Worm (Caenorhabditis elegans): ENCODE results near the gene chhy-1.
A peak's percentile ranks its signal among the peaks of the same experiment; 100 is the strongest.

Gene chhy-1

ce11 chrII:8641131-8641530 is 23.7 kb upstream of the chhy-1 start, which contains the start of gene D2085.7:
Gene D2085.7 (plus strand): TSS chrII:8641381.
- TF ChIP-seq flt-1 (GFP tag; IDR thresholded peaks at IDR 0.05), result no peak
- no peak for TF ChIP-seq cog-1 (tag; optimal IDR thresholded peaks at IDR 0.05)
- no peak for TF ChIP-seq ref-1 (GFP tag; conservative IDR thresholded peaks at IDR 0.05)

- TF ChIP-seq klf-2 (GFP tag; conservative IDR thresholded peaks at IDR 0.05), result no peak
- no peak for TF ChIP-seq med-1 (GFP tag; optimal IDR thresholded peaks at IDR 0.05; ENCODE audit: insufficient read depth)
- no peak for TF ChIP-seq flt-1 (GFP tag; IDR thresholded peaks at IDR 0.05)
- no peak for TF ChIP-seq cog-1 (tag; optimal IDR thresholded peaks at IDR 0.05)
- TF ChIP-seq T22C8.4 (GFP tag; IDR thresholded peaks at IDR 0.05), result no peak
- TF ChIP-seq ztf-29 (GFP tag; IDR thresholded peaks at IDR 0.05), result no peak
- no peak for TF ChIP-seq ztf-23 (GFP tag; IDR thresholded peaks at IDR 0.05)
- no peak for TF ChIP-seq ref-1 (GFP tag; conservative IDR thresholded peaks at IDR 0.05)
- TF ChIP-seq tab-1 (GFP tag; IDR thresholded peaks at IDR 0.05), result no peak
Measured at ce11 chrII:8640503-8640902, 23.1 kb upstream of the chhy-1 start.

ce11 chrII:8639553-8639952 is 22.1 kb upstream of the chhy-1 start:
- 0 out of 2 replicates have a peak, but pooled peaks have one; percentile 20 for TF ChIP-seq ztf-23 (GFP tag; IDR thresholded peaks at IDR 0.05)
- no peak for TF ChIP-seq T22C8.4 (GFP tag; IDR thresholded peaks at IDR 0.05)

- TF ChIP-seq T22C8.4 (GFP tag; IDR thresholded peaks at IDR 0.05) (no peak), flt-1 (GFP tag; IDR thresholded peaks at IDR 0.05) (no peak), klf-2 (GFP tag; conservative IDR thresholded peaks at IDR 0.05) (no peak)
Measured at ce11 chrII:8637615-8638014, 20.2 kb upstream of the chhy-1 start, which contains the start of gene vab-9. Gene vab-9 (minus strand): TSS chrII:8637715.

- TF ChIP-seq cog-1 (tag; optimal IDR thresholded peaks at IDR 0.05), result no peak
- TF ChIP-seq ztf-29 (GFP tag; IDR thresholded peaks at IDR 0.05), result no peak
- TF ChIP-seq ztf-23 (GFP tag; IDR thresholded peaks at IDR 0.05), result no peak
- TF ChIP-seq med-1 (GFP tag; optimal IDR thresholded peaks at IDR 0.05; ENCODE audit: insufficient read depth), result no peak
- TF ChIP-seq klf-2 (GFP tag; conservative IDR thresholded peaks at IDR 0.05), result no peak
- no peak for TF ChIP-seq tab-1 (GFP tag; IDR thresholded peaks at IDR 0.05)
- TF ChIP-seq ref-1 (GFP tag; conservative IDR thresholded peaks at IDR 0.05), result no peak
- TF ChIP-seq T22C8.4 (GFP tag; IDR thresholded peaks at IDR 0.05), result no peak
- TF ChIP-seq flt-1 (GFP tag; IDR thresholded peaks at IDR 0.05), result no peak
Measured at ce11 chrII:8634386-8634785, 17.0 kb upstream of the chhy-1 start, which contains the start of gene cutl-12. Gene cutl-12 (minus strand): TSS chrII:8634486.

- TF ChIP-seq flt-1 (GFP tag; IDR thresholded peaks at IDR 0.05) (no peak), med-1 (GFP tag; optimal IDR thresholded peaks at IDR 0.05; ENCODE audit: insufficient read depth) (no peak), ztf-29 (GFP tag; IDR thresholded peaks at IDR 0.05) (no peak), klf-2 (GFP tag; conservative IDR thresholded peaks at IDR 0.05) (no peak), T22C8.4 (GFP tag; IDR thresholded peaks at IDR 0.05) (no peak), ztf-23 (GFP tag; IDR thresholded peaks at IDR 0.05) (no peak), tab-1 (GFP tag; IDR thresholded peaks at IDR 0.05) (no peak), ref-1 (GFP tag; conservative IDR thresholded peaks at IDR 0.05) (no peak), cog-1 (tag; optimal IDR thresholded peaks at IDR 0.05) (no peak)
Measured at ce11 chrII:8631766-8632165, 14.3 kb upstream of the chhy-1 start.

ce11 chrII:8630088-8630487 is 12.7 kb upstream of the chhy-1 start, which contains the start of gene T22C8.6:
Gene T22C8.6 (minus strand): TSS chrII:8630281.
- TF ChIP-seq cog-1 (tag; optimal IDR thresholded peaks at IDR 0.05), result no peak
- TF ChIP-seq ref-1 (GFP tag; conservative IDR thresholded peaks at IDR 0.05), result no peak
- no peak for TF ChIP-seq tab-1 (GFP tag; IDR thresholded peaks at IDR 0.05)
- TF ChIP-seq ztf-23 (GFP tag; IDR thresholded peaks at IDR 0.05), result no peak
- no peak for TF ChIP-seq T22C8.4 (GFP tag; IDR thresholded peaks at IDR 0.05)
- no peak for TF ChIP-seq ztf-29 (GFP tag; IDR thresholded peaks at IDR 0.05)
- no peak for TF ChIP-seq klf-2 (GFP tag; conservative IDR thresholded peaks at IDR 0.05)
- no peak for TF ChIP-seq flt-1 (GFP tag; IDR thresholded peaks at IDR 0.05)
- no peak for TF ChIP-seq med-1 (GFP tag; optimal IDR thresholded peaks at IDR 0.05; ENCODE audit: insufficient read depth)

- no peak for TF ChIP-seq ztf-29 (GFP tag; IDR thresholded peaks at IDR 0.05)
- no peak for TF ChIP-seq ref-1 (GFP tag; conservative IDR thresholded peaks at IDR 0.05)
- no peak for TF ChIP-seq ztf-23 (GFP tag; IDR thresholded peaks at IDR 0.05)
- TF ChIP-seq med-1 (GFP tag; optimal IDR thresholded peaks at IDR 0.05; ENCODE audit: insufficient read depth), result no peak
- no peak for TF ChIP-seq T22C8.4 (GFP tag; IDR thresholded peaks at IDR 0.05)
- TF ChIP-seq tab-1 (GFP tag; IDR thresholded peaks at IDR 0.05), result no peak
- no peak for TF ChIP-seq flt-1 (GFP tag; IDR thresholded peaks at IDR 0.05)
- no peak for TF ChIP-seq klf-2 (GFP tag; conservative IDR thresholded peaks at IDR 0.05)
- TF ChIP-seq cog-1 (tag; optimal IDR thresholded peaks at IDR 0.05), result no peak
Measured at ce11 chrII:8627907-8628306, 10.5 kb upstream of the chhy-1 start.

ce11 chrII:8626598-8626997 is 9.2 kb upstream of the chhy-1 start:
- TF ChIP-seq tab-1 (GFP tag; IDR thresholded peaks at IDR 0.05) (no peak), ref-1 (GFP tag; conservative IDR thresholded peaks at IDR 0.05) (no peak), ztf-23 (GFP tag; IDR thresholded peaks at IDR 0.05) (no peak), klf-2 (GFP tag; conservative IDR thresholded peaks at IDR 0.05) (no peak), flt-1 (GFP tag; IDR thresholded peaks at IDR 0.05) (no peak), cog-1 (tag; optimal IDR thresholded peaks at IDR 0.05) (no peak), med-1 (GFP tag; optimal IDR thresholded peaks at IDR 0.05; ENCODE audit: insufficient read depth) (no peak), ztf-29 (GFP tag; IDR thresholded peaks at IDR 0.05) (no peak)

- TF ChIP-seq tab-1 (GFP tag; IDR thresholded peaks at IDR 0.05) (no peak), cog-1 (tag; optimal IDR thresholded peaks at IDR 0.05) (no peak), med-1 (GFP tag; optimal IDR thresholded peaks at IDR 0.05; ENCODE audit: insufficient read depth) (no peak), ztf-29 (GFP tag; IDR thresholded peaks at IDR 0.05) (no peak), flt-1 (GFP tag; IDR thresholded peaks at IDR 0.05) (no peak), klf-2 (GFP tag; conservative IDR thresholded peaks at IDR 0.05) (no peak), T22C8.4 (GFP tag; IDR thresholded peaks at IDR 0.05) (no peak), ztf-23 (GFP tag; IDR thresholded peaks at IDR 0.05) (no peak), ref-1 (GFP tag; conservative IDR thresholded peaks at IDR 0.05) (no peak)
Measured at ce11 chrII:8625163-8625562, 7.7 kb upstream of the chhy-1 start, which contains the start of gene sptf-2. Gene sptf-2 (plus strand): TSS chrII:8625459.

Data from whole organism, midembryonic.